Worm (Caenorhabditis elegans): ENCODE data around the gene tag-51.

Gene tag-51

ce11 chrIII:825256-825655, 28.8 kb upstream of the tag-51 start:
- TF ChIP-seq ctbp-1 (GFP tag; IDR thresholded peaks at IDR 0.05) (no peak), aha-1 (tag) (peak; percentile 98)

- peak; percentile 20; the same call in 1 of the 2 replicates for TF ChIP-seq dmd-6 (GFP tag; IDR thresholded peaks at IDR 0.05)
- TF ChIP-seq unc-62 (GFP tag; optimal IDR thresholded peaks at IDR 0.05 in 1 of 2), result peak in 1 of 2 experiments; percentile 15
- no peak for TF ChIP-seq unc-62 (tag; optimal IDR thresholded peaks at IDR 0.05)
- peak; percentile 22 for TF ChIP-seq mxl-3 (GFP tag; optimal IDR thresholded peaks at IDR 0.05)
- peak; percentile 12 for TF ChIP-seq hlh-11 (tag; optimal IDR thresholded peaks at IDR 0.05)
- TF ChIP-seq nhr-41 (GFP tag; IDR thresholded peaks at IDR 0.05), result no peak
- no peak for TF ChIP-seq cey-2 (tag; optimal IDR thresholded peaks at IDR 0.05; ENCODE audit: borderline replicate concordance, insufficient read depth)
- peak; percentile 100 for TF ChIP-seq nhr-28 (tag; optimal IDR thresholded peaks at IDR 0.05)
- peak; percentile 30 for TF ChIP-seq pqm-1 (tag; optimal IDR thresholded peaks at IDR 0.05)
- peak in 1 of 2 experiments; percentile 4 for TF ChIP-seq lsy-2 (tag; optimal IDR thresholded peaks at IDR 0.05)
- peak; percentile 4 for TF ChIP-seq nhr-77 (tag; optimal IDR thresholded peaks at IDR 0.05)
- no peak for TF ChIP-seq hif-1 (tag; optimal IDR thresholded peaks at IDR 0.05)
These were observed 22.1 kb upstream of the tag-51 start, which contains the start of gene ceeh-1 for ce11 chrIII:831961-832360. Gene ceeh-1 (minus strand): TSS chrIII:832277.

ce11 chrIII:832855-833504, 21.0 kb upstream of the tag-51 start, which contains the start of gene zip-2:
Gene zip-2 (plus strand): TSS chrIII:832982.
- TF ChIP-seq D1046.2 (GFP tag; IDR thresholded peaks at IDR 0.05), result no peak
- peak; percentile 64 for TF ChIP-seq php-3 (GFP tag; IDR thresholded peaks at IDR 0.05)
- TF ChIP-seq tag-97 (GFP tag; IDR thresholded peaks at IDR 0.05), result no peak
- TF ChIP-seq Y48G9A.11 (GFP tag; IDR thresholded peaks at IDR 0.05), result no peak
- TF ChIP-seq lin-38 (GFP tag; IDR thresholded peaks at IDR 0.05), result no peak
- no peak for TF ChIP-seq madf-5 (GFP tag; IDR thresholded peaks at IDR 0.05)
- no peak for TF ChIP-seq ztf-11 (tag; optimal IDR thresholded peaks at IDR 0.05)
- TF ChIP-seq nhr-28 (tag; optimal IDR thresholded peaks at IDR 0.05), result peak; percentile 91
- TF ChIP-seq R02D3.7 (tag; optimal IDR thresholded peaks at IDR 0.05), result no peak
- no peak for TF ChIP-seq mxl-2 (GFP tag; conservative IDR thresholded peaks at IDR 0.05)
- TF ChIP-seq zfp-2 (tag; optimal IDR thresholded peaks at IDR 0.05), result no peak
- peak; percentile 50 for TF ChIP-seq nhr-10 (tag; optimal IDR thresholded peaks at IDR 0.05)
- TF ChIP-seq nhr-25 (tag; optimal IDR thresholded peaks at IDR 0.05; ENCODE audit: borderline replicate concordance, insufficient read depth), result no peak
- no peak for TF ChIP-seq attf-4 (tag; optimal IDR thresholded peaks at IDR 0.05)
- TF ChIP-seq saeg-2 (GFP tag; IDR thresholded peaks at IDR 0.05), result no peak
- no peak for TF ChIP-seq T26A8.4 (GFP tag; IDR thresholded peaks at IDR 0.05)
- no peak for TF ChIP-seq vab-7 (GFP tag; IDR thresholded peaks at IDR 0.05)
- TF ChIP-seq gei-8 (GFP tag; optimal IDR thresholded peaks at IDR 0.05), result no peak
- TF ChIP-seq ZK546.5 (tag; optimal IDR thresholded peaks at IDR 0.05), result no peak
- TF ChIP-seq tra-1 (GFP tag; IDR thresholded peaks at IDR 0.05), result 0 out of 2 replicates have a peak, but pooled peaks have one; percentile 41
- no peak for TF ChIP-seq madf-9 (GFP tag; conservative IDR thresholded peaks at IDR 0.05)
- no peak for TF ChIP-seq F37D6.2 (tag; optimal IDR thresholded peaks at IDR 0.05)
- no peak for TF ChIP-seq lir-3 (tag; optimal IDR thresholded peaks at IDR 0.05)
- TF ChIP-seq nhr-42 (GFP tag; IDR thresholded peaks at IDR 0.05), result no peak
- TF ChIP-seq ctbp-1 (GFP tag; IDR thresholded peaks at IDR 0.05), result no peak
- peak; percentile 74 for TF ChIP-seq hlh-30 (tag; optimal IDR thresholded peaks at IDR 0.05; ENCODE audit: insufficient read depth)
- TF ChIP-seq zip-11 (GFP tag; IDR thresholded peaks at IDR 0.05), result no peak
- TF ChIP-seq spr-3 (GFP tag; optimal IDR thresholded peaks at IDR 0.05), result no peak
- no peak for TF ChIP-seq sdz-12 (GFP tag; optimal IDR thresholded peaks at IDR 0.05)
- TF ChIP-seq mxl-3 (GFP tag; optimal IDR thresholded peaks at IDR 0.05), result peak; percentile 32
- no peak for TF ChIP-seq ceh-32 (tag; optimal IDR thresholded peaks at IDR 0.05; ENCODE audit: poor library complexity)
- peak; percentile 72; the same call in 1 of the 2 replicates for TF ChIP-seq lin-1 (GFP tag; IDR thresholded peaks at IDR 0.05)
- TF ChIP-seq duxl-1 (tag; optimal IDR thresholded peaks at IDR 0.05; ENCODE audit: poor library complexity), result no peak
- TF ChIP-seq pqm-1 (tag; optimal IDR thresholded peaks at IDR 0.05), result peak; percentile 84
- TF ChIP-seq ZK337.2 (GFP tag; IDR thresholded peaks at IDR 0.05), result no peak
- TF ChIP-seq nhr-6 (tag; optimal IDR thresholded peaks at IDR 0.05), result peak; percentile 83
